Fruit fly (Drosophila melanogaster) S2 (cell line): ENCODE data around the gene Nct.
A peak's percentile ranks its signal among the peaks of the same experiment; 100 is the strongest.

Experiments used
- CG8478 ChIP-seq: fragments of >200 bp; optimal IDR thresholded peaks from 2 replicates; lab custom pipeline; 2018
- CTCF ChIP-seq, 2 experiments: fragments of >200 bp; optimal IDR thresholded peaks; 2 replicates each; lab custom pipeline; 2018

Gene Nct

DNA sequence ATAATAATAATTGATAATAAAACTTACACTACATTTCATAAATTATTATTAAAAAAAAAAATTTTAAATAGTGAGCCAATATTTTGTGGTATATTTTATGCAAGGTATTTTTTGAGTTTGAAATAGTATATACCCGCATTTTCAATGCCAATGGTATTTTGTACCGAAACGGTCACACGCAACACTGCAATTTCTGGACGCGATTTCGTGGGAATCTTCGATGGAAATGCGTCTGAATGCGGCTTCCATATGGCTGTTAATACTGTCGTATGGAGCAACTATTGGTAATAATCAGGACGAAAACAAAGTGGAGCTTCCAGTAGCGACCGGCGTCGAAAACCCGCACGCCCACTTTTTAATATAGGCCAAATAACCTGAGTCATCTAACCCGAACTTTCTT, at the start of gene Nct:
Gene Nct, plus strand, starts transcription at position 173 of the 400 bp plus-strand sequence.
- TF ChIP-seq CG8478 (no peak), CTCF (optimal IDR thresholded peaks at IDR 0.05; lab: Kevin White, UChicago) (no peak)

DNA sequence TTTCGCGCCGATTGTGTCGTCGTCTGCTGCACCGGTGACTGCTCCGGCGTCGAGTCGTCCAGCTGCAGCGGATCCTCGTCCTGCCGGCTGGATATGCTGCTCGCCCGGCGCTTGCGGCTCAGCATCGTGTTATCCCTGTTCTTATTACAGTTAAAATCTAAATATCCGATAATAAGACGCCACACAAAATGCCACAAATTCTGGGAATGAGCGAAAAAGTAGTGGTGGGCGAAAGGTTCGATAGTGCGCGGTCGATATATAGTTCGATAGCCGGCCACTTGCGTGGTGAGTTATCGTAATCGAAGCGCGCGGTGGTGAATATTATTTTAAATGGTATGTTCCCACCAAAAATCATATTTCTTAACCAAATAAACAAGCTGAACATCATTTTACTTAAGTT, 46.4 kb upstream of the Nct start, which contains the start of gene polybromo:
Gene polybromo, minus strand, starts transcription at position 212 of the 400 bp plus-strand sequence.
- TF ChIP-seq CG8478 (no peak), CTCF (optimal IDR thresholded peaks at IDR 0.05; lab: Kevin White, UChicago) (no peak)

DNA sequence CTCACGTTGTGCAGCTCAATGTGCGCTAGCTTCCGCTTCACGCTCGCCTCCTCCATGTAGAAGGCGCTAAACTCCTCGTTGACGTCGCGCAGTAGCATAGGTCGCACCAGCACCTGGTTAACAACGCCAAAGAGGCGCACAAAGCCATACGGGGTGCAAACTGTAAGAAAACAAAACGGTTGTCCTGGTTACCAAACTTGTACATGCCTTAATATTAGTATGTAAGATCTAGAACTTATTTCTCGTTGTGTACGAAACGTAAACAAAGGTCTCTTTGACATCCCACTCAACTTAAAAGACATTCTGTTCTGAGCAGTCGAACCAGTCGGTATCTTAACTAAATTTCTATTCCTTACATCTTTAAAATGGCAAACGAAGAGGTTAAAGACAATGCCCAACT, 44.1 kb upstream of the Nct start, which contains the start of gene CG6980:
Gene CG6980, plus strand, starts transcription at position 301 of the 400 bp plus-strand sequence.
- no peak for TF ChIP-seq CTCF (optimal IDR thresholded peaks at IDR 0.05; lab: Kevin White, UChicago)
- no peak for TF ChIP-seq CG8478

- TF ChIP-seq CTCF (optimal IDR thresholded peaks at IDR 0.05; lab: Kevin White, UChicago) (no peak), CG8478 (no peak)
Observed at dm6 chr3R:24809576-24810279, 41.7 kb upstream of the Nct start.

dm6 chr3R:24810844-24811625, 40.4 kb upstream of the Nct start:
- TF ChIP-seq CG8478: no peak

- TF ChIP-seq CTCF (optimal IDR thresholded peaks at IDR 0.05; lab: Kevin White, UChicago): no peak
- no peak for TF ChIP-seq CG8478
Observed at dm6 chr3R:24812394-24812793, 39.0 kb upstream of the Nct start.

DNA sequence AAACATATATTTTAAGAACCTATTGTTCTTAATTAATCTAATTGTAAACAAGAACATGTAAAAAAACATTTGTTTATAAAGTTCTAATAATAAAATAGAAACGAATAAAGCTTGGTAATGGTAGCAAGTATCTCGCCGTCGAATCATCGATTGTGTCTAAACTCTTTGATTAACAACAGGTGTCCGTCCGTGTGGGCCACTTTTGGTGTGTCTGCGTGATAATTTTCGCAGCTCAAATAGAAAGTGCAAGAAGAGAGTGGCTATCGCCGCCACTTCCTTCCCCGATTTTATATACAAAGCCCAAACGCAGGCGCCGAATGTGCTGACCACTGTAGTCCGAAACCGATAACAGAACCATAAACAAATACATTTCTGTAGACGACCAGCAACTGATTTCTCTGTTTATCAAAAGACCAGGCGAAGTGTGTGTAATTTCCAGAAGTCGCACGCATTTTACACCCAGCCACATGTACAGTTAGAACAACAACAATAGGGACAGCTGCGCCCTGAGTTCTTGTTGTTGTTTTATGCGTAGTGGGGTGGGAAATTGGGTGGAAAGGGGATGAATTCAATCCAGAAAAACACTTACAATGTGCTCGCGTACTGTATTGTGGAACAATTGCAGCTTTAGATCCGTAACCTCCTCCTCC, 38.3 kb upstream of the Nct start:
- TF ChIP-seq CTCF (optimal IDR thresholded peaks at IDR 0.05; lab: Kevin White, UChicago): no peak
- no peak for TF ChIP-seq CG8478

- TF ChIP-seq CTCF (optimal IDR thresholded peaks at IDR 0.05; lab: Kevin White, UChicago) (no peak), CG8478 (no peak)
Observed at dm6 chr3R:24813637-24814301, 37.6 kb upstream of the Nct start, which contains the start of the genes lili and CG34150. lili (minus strand) TSS chr3R:24814012. CG34150 (plus strand) TSS chr3R:24814262.

DNA sequence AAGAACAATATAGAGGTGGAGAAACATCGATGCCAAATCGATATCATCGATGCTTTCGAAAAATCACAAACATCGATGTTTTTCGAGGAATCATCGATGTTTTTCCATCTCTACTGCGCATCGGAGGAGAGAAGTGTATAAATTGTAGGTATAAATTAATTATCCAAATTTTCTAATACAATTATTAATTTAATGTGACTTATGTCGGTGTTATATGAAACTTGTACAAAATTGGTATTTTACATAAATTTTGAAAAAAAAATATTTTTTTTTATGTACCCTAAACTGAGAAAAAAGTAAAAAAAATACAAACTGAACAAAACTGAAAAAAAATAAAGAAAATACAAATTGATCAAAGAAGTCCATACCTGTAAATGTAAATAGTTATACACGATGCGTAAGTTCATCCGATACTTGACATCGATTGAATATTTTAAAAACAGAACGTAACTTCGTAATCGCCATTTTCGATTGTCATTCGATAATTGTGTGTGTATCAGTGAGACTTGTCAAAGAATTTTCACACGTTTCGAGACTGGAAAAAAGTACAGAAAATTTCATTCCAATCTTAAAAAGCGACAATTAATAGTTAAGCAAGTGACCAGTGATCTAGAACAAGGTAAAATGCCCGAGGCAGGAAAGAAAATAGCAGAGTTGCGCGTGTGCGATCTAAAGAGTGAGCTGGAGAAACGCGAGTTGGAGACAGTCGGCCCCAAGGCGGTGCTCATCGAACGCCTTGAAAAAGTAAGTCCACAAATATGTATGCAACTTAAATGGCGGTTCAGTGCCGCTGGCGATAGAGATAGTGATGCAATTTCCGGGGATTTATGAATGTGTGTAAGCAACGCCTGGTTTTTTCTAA, 34.2 kb upstream of the Nct start, which contains the start of the genes CG5808 and Saf-B:
Gene CG5808, minus strand, starts transcription at position 15 of the 862 bp plus-strand sequence.
Gene Saf-B, plus strand, starts transcription at position 472 of the 862 bp plus-strand sequence.
- TF ChIP-seq CG8478 (no peak), CTCF (optimal IDR thresholded peaks at IDR 0.05; lab: Kevin White, UChicago) (no peak)

dm6 chr3R:24823061-24823460, 28.3 kb upstream of the Nct start:
- TF ChIP-seq CTCF (optimal IDR thresholded peaks at IDR 0.05; lab: Kevin White, UChicago) (no peak), CG8478 (no peak)

- TF ChIP-seq CG8478: no peak
- no peak for TF ChIP-seq CTCF (optimal IDR thresholded peaks at IDR 0.05; lab: Kevin White, UChicago)
Observed at dm6 chr3R:24825548-24825947, 25.9 kb upstream of the Nct start, which contains the start of gene niki. niki (minus strand) TSS chr3R:24825648.

DNA sequence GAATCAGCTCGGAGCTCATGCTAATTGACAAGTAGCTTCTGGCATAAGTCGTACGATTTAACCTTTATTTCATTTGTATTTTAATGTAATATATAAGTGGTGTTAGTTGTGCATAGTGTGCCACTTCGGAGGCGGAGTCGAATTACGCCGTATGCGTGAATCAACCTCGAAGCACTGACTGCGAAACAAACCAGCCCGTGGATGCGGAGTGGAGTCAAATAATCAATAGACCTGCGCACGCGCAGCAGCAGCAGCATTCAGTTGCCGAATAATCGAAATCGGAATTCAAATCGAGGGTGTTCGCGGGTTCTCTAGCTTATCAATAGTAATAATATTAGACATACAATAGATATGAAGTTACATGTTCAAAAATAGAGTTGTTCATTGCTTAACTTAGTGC, 23.2 kb upstream of the Nct start, which contains the start of gene RabX4:
Gene RabX4, minus strand, starts transcription at position 176 of the 400 bp plus-strand sequence.
- TF ChIP-seq CTCF (optimal IDR thresholded peaks at IDR 0.05; lab: Kevin White, UChicago): no peak
- no peak for TF ChIP-seq CG8478

- TF ChIP-seq CTCF (optimal IDR thresholded peaks at IDR 0.05; lab: Kevin White, UChicago): peak in 1 of 2 experiments; percentile 10
- no peak for TF ChIP-seq CG8478
Observed at dm6 chr3R:24829887-24830351, 21.5 kb upstream of the Nct start, which contains the start of the genes Kaz and CG43273. Kaz (minus strand) TSS chr3R:24829959. CG43273 (plus strand) TSS chr3R:24830301.

dm6 chr3R:24833652-24834051, 17.7 kb upstream of the Nct start, which contains the start of gene sosie:
sosie (plus strand) TSS chr3R:24833952.
- TF ChIP-seq CG8478 (no peak), CTCF (optimal IDR thresholded peaks at IDR 0.05; lab: Kevin White, UChicago) (no peak)
